Worm (Caenorhabditis elegans): ENCODE measurements around the gene H12D21.6.

DNA sequence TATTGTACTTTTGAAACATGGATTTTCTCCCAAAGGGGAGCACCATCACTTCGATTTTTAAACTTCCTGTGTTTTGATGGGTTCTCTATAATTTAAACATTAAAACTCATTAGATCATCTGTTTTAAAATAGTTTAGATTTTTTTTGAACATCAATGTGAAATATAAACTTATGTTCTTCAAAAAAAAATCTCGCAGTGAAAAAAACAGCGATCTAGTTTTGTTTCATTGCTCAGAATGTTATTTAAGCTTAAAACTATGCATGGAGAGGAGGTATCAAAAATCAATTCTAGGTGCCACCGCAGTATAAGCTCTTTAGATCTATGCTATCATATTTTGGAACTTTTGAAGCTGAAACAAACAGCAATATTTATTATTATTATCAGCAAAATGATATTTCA is 29.4 kb downstream of the H12D21.6 start, which contains the start of gene gcy-14:
- no peak for TF ChIP-seq ama-1 (optimal IDR thresholded peaks at IDR 0.05)
- TF ChIP-seq mep-1 (tag; optimal IDR thresholded peaks at IDR 0.05): no peak

Data from whole organism, L1 larva.